Fruit fly (Drosophila melanogaster) whole organism, wandering third instar larva: Measurements from ENCODE around the gene CG1896.

Experiments used
- Abd-B ChIP-seq: fragments of >200 bp; optimal IDR thresholded peaks from 2 replicates; lab custom pipeline; 2017; ENCODE audit warnings: missing biosample characterization, missing genetic modification characterization
- HLH106 ChIP-seq: fragments of 200-800 bp; optimal IDR thresholded peaks from 3 replicates; lab custom pipeline; 2019; ENCODE audit warnings: missing biosample characterization, mild to moderate bottlenecking, missing genetic modification characterization, moderate library complexity
- Hr78 ChIP-seq: fragments of >200 bp; optimal IDR thresholded peaks from 2 replicates; lab custom pipeline; 2017; ENCODE audit warnings: missing biosample characterization, missing genetic modification characterization
- Myc ChIP-seq: fragments of >200 bp; optimal IDR thresholded peaks from 2 replicates; lab custom pipeline; 2017
- Rel ChIP-seq, 2 experiments: fragments of 200-800 bp; sonication (Bioruptor generic) in 1 of 2; optimal IDR thresholded peaks; 2 replicates in 1 of 2; 3 replicates in 1 of 2; lab custom pipeline; 2016 to 2019; ENCODE audit warnings: mild to moderate bottlenecking in 2 of 2, missing biosample characterization in 2 of 2, missing genetic modification characterization in 2 of 2, moderate library complexity in 1 of 2
- Sp1 ChIP-seq: fragments of 200-800 bp; sonication (Bioruptor generic); optimal IDR thresholded peaks from 3 replicates; lab custom pipeline; 2019; ENCODE audit warnings: missing biosample characterization, mild to moderate bottlenecking, missing genetic modification characterization, moderate library complexity
- br ChIP-seq: fragments of 200-800 bp; sonication (Bioruptor generic); optimal IDR thresholded peaks from 2 replicates; lab custom pipeline; 2016; ENCODE audit warnings: missing biosample characterization, missing genetic modification characterization
- brk ChIP-seq: fragments of 200-800 bp; sonication (Bioruptor generic); optimal IDR thresholded peaks from 2 replicates; lab custom pipeline; 2016; ENCODE audit warnings: missing biosample characterization, mild to moderate bottlenecking, missing genetic modification characterization
- dl ChIP-seq, 2 experiments: fragments of 175-275, 200-275 bp in 1 of 2; fragments of 200-275 bp in 1 of 2; sonication (Bioruptor generic); optimal IDR thresholded peaks; lab custom pipeline; 2018; ENCODE audit warnings: mild to moderate bottlenecking in 2 of 2, missing biosample characterization in 2 of 2, missing genetic modification characterization in 2 of 2, moderate library complexity in 2 of 2; ENCODE audit not compliant: partially characterized antibody in 2 of 2, insufficient read depth in 1 of 2
- fru ChIP-seq: fragments of 200-800 bp; sonication (Bioruptor generic); optimal IDR thresholded peaks from 3 replicates; lab custom pipeline; 2016; ENCODE audit warnings: missing biosample characterization, mild to moderate bottlenecking, missing genetic modification characterization
- psq ChIP-seq: fragments of 200-800 bp; sonication (Bioruptor generic); optimal IDR thresholded peaks from 3 replicates; lab custom pipeline; 2017; ENCODE audit warnings: missing biosample characterization, mild to moderate bottlenecking, missing genetic modification characterization, moderate library complexity
- rgr ChIP-seq: fragments of 200-800 bp; sonication (Bioruptor generic); optimal IDR thresholded peaks from 3 replicates; lab custom pipeline; 2016; ENCODE audit warnings: missing biosample characterization, mild to moderate bottlenecking, missing genetic modification characterization

dm6 chr3R:31768198-31768597, 24.1 kb downstream of the CG1896 start:
- TF ChIP-seq Hr78 (GFP tag; lab: Kevin White, UChicago) (no peak), fru (GFP tag; lab: Kevin White, UChicago) (no peak), Rel (GFP tag; optimal IDR thresholded peaks at IDR 0.05; lab: Kevin White, UChicago) (no peak), Rel (tag; optimal IDR thresholded peaks at IDR 0.05; lab: Kevin White, UChicago) (no peak), dl (GFP tag; optimal IDR thresholded peaks at IDR 0.05; lab: Kevin White, UChicago; ENCODE audit: insufficient read depth in 1 of 2, partially characterized antibody in 2 of 2) (no peak), HLH106 (no peak), brk (GFP tag; lab: Kevin White, UChicago) (no peak), psq (GFP tag; lab: Kevin White, UChicago) (no peak), Myc (no peak), rgr (no peak), br (GFP tag; lab: Kevin White, UChicago) (no peak), Sp1 (no peak), Abd-B (GFP tag; lab: Kevin White, UChicago) (no peak)
